Worm (Caenorhabditis elegans): ENCODE data around the gene srx-116.

ce11 chrV:12696790-12697189 is 26.1 kb downstream of the srx-116 start:
- no peak for TF ChIP-seq dve-1 (tag; optimal IDR thresholded peaks at IDR 0.05; ENCODE audit: insufficient read depth)
- no peak for TF ChIP-seq daf-16 (GFP tag; optimal IDR thresholded peaks at IDR 0.05)
- no peak for TF ChIP-seq daf-16 (tag; optimal IDR thresholded peaks at IDR 0.05)
- no peak for TF ChIP-seq spr-3 (GFP tag; optimal IDR thresholded peaks at IDR 0.05)
- no peak for TF ChIP-seq fos-1 (tag; optimal IDR thresholded peaks at IDR 0.05)
- TF ChIP-seq nhr-237 (tag; optimal IDR thresholded peaks at IDR 0.05), result no peak
- no peak for TF ChIP-seq ZK337.2 (GFP tag; IDR thresholded peaks at IDR 0.05)
- TF ChIP-seq nhr-102 (tag; optimal IDR thresholded peaks at IDR 0.05), result no peak
- no peak for TF ChIP-seq mdl-1 (tag; optimal IDR thresholded peaks at IDR 0.05)
- no peak for TF ChIP-seq ama-1 (optimal IDR thresholded peaks at IDR 0.05)
- no peak for TF ChIP-seq mep-1 (tag; optimal IDR thresholded peaks at IDR 0.05)
- TF ChIP-seq aly-2 (tag; optimal IDR thresholded peaks at IDR 0.05), result no peak
- TF ChIP-seq nhr-6 (tag; optimal IDR thresholded peaks at IDR 0.05), result no peak
- TF ChIP-seq hlh-30 (tag; optimal IDR thresholded peaks at IDR 0.05; ENCODE audit: insufficient read depth), result no peak

All from whole organism, L4 larva.